Worm (Caenorhabditis elegans) whole organism, early embryonic: Measurements from ENCODE around the gene ZK546.2.
"Not testable (repeated sequence)": the region's sequence is repeated elsewhere in the genome, so short reads cannot be mapped to it uniquely, and the experiment has no call there.

Source experiments
- B0310.2 ChIP-seq: sonication (generic microtip); optimal IDR thresholded peaks from 2 replicates; lab custom pipeline; 2016; ENCODE audit warnings: mild to moderate bottlenecking, missing genetic modification characterization, missing compliant biosample characterization
- F13C5.2 ChIP-seq: sonication (generic microtip); optimal IDR thresholded peaks from 2 replicates; lab custom pipeline; 2017; ENCODE audit warnings: mild to moderate bottlenecking, missing genetic modification characterization, inconsistent platforms, missing compliant biosample characterization
- aly-1 ChIP-seq: sonication (generic microtip); optimal IDR thresholded peaks from 2 replicates; lab custom pipeline; 2016; ENCODE audit warnings: missing genetic modification characterization, missing compliant biosample characterization
- ama-1 ChIP-seq: fragments of 150-350 bp; optimal IDR thresholded peaks from 2 replicates; lab custom pipeline; 2014
- ceh-13 ChIP-seq: fragments of 200-800 bp; sonication (Bioruptor generic); optimal IDR thresholded peaks from 2 replicates; lab custom pipeline; 2018; ENCODE audit warnings: mild to moderate bottlenecking, missing genetic modification characterization, missing compliant biosample characterization
- ceh-36 ChIP-seq: sonication (generic microtip); optimal IDR thresholded peaks from 2 replicates; lab custom pipeline; 2016; ENCODE audit warnings: missing genetic modification characterization, inconsistent platforms, missing compliant biosample characterization
- ets-7 ChIP-seq: sonication (generic microtip); optimal IDR thresholded peaks from 2 replicates; lab custom pipeline; 2016; ENCODE audit warnings: missing genotype, missing genetic modification characterization, missing compliant biosample characterization
- flt-1 ChIP-seq: fragments of 200-800 bp; sonication (Bioruptor generic); IDR thresholded peaks from 2 replicates; pipeline ENCODE4 v1.3.6; 2022; ENCODE audit warnings: missing genetic modification characterization, missing compliant biosample characterization
- hmbx-1 ChIP-seq: sonication (generic microtip); optimal IDR thresholded peaks from 2 replicates; lab custom pipeline; 2016; ENCODE audit warnings: mild to moderate bottlenecking, missing genetic modification characterization, missing compliant biosample characterization
- hmg-4 ChIP-seq: fragments of 200-800 bp; sonication (Bioruptor generic); optimal IDR thresholded peaks from 2 replicates; lab custom pipeline; 2018; ENCODE audit warnings: mild to moderate bottlenecking, missing genetic modification characterization, missing compliant biosample characterization
- hnd-1 ChIP-seq: sonication (generic microtip); optimal IDR thresholded peaks from 2 replicates; lab custom pipeline; 2016; ENCODE audit warnings: missing genetic modification characterization, missing compliant biosample characterization
- pes-1 ChIP-seq: fragments of 200-800 bp; sonication (Bioruptor generic); IDR thresholded peaks from 2 replicates; pipeline ENCODE4 v1.3.6; 2022; ENCODE audit warnings: missing genetic modification reagents, missing genetic modification characterization, missing compliant biosample characterization
- scrt-1 ChIP-seq: fragments of 200-800 bp; sonication (Bioruptor generic); IDR thresholded peaks from 2 replicates; pipeline ENCODE4 v1.3.6; 2022; ENCODE audit warnings: missing genetic modification characterization, missing compliant biosample characterization
- sea-1 ChIP-seq: fragments of 200-800 bp; sonication (Bioruptor generic); conservative IDR thresholded peaks from 2 replicates; pipeline ENCODE4 v1.3.6; 2022; ENCODE audit warnings: missing genetic modification characterization, missing compliant biosample characterization
- tbx-11 ChIP-seq: fragments of 200-800 bp; sonication (Bioruptor generic); IDR thresholded peaks from 2 replicates; pipeline ENCODE4 v1.3.6; 2022; ENCODE audit warnings: missing genetic modification characterization, missing compliant biosample characterization
- tbx-37 ChIP-seq: fragments of 200-800 bp; sonication (Bioruptor generic); conservative IDR thresholded peaks from 2 replicates; pipeline ENCODE4 v1.3.6; 2022; ENCODE audit warnings: missing genetic modification reagents, missing genetic modification characterization, missing compliant biosample characterization
- tra-4 ChIP-seq: sonication (generic microtip); optimal IDR thresholded peaks from 2 replicates; lab custom pipeline; 2017; ENCODE audit warnings: missing genetic modification characterization, missing compliant biosample characterization

The ZK546.2 gene

DNA sequence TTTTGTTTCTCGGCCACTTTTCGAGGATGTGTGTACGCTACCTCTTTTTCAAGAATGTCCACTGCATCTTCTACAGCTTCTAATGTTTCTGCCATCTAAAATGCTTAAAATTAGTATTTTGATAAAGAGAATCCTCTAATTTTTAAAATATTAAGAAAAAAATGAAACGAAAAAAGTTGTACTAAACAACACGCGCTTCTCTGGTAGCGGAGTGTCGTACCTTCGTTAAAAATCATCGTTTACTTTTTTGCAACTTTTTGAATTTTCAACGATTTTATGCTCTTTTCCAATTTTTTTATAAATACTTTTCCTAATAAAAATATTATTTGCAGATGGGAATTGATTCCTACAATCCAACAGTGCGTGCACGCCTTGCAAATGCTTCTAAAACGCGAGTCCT, at the start of gene ZK546.2, which contains the start of gene gldi-11:
Gene ZK546.2, plus strand, starts transcription at position 333 of the 400 bp plus-strand sequence.
Gene gldi-11, minus strand, starts transcription at position 95 of the 400 bp plus-strand sequence.
- TF ChIP-seq tbx-11 (GFP tag; lab: Robert Waterston, UW): no peak
- TF ChIP-seq ceh-36 (tag; lab: Kevin White, UChicago): no peak
- TF ChIP-seq tra-4 (tag; lab: Kevin White, UChicago): no peak
- TF ChIP-seq pes-1 (GFP tag; lab: Robert Waterston, UW): no peak
- no peak for TF ChIP-seq scrt-1
- TF ChIP-seq sea-1: no peak
- no peak for TF ChIP-seq flt-1 (GFP tag; lab: Robert Waterston, UW)
- TF ChIP-seq B0310.2 (tag; lab: Kevin White, UChicago): no peak
- TF ChIP-seq hmg-4 (GFP tag; lab: Kevin White, UChicago): no peak
- TF ChIP-seq ceh-13: no peak
- no peak for TF ChIP-seq ets-7 (tag; lab: Kevin White, UChicago)

DNA sequence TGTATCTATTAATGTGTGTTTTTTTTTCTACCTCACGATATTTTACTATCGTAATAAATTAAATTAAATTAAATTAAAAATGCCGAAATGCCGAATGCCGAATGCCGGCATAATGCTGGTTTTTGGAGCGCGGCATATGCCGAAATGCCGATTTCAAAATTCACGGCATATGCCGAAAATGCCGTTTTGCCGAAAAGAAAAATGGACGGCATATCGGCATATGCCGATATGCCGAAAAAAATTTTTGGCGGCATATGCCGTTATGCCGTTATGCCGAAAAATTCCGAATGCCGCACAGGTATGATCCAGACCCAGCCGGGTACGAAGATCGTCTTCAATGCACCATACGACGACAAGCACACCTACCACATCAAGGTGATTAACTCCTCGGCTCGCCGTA, 47.3 kb upstream of the ZK546.2 start, which contains the start of gene msp-32:
Gene msp-32, plus strand, starts transcription at position 301 of the 400 bp plus-strand sequence.
- not testable (repeated sequence) for TF ChIP-seq tra-4 (tag; lab: Kevin White, UChicago); sea-1; hmg-4 (GFP tag; lab: Kevin White, UChicago)

DNA sequence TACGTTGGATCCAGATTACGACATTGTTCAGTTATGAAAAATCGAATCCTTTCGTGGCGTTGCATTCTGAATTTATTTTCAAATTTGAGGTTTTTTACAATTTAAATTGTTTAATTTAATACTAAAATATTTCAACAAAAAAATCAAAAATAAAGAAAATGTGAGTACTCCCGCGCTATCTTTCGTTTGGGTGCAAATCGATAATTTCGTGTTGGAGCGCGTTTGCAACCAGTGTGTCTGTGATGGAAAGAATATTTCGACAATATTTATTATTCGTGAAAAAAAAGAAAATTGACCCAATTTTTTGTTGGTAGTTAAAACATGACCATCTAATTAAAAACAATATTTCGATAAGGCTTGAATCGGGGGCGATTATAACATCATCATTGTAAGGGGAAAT, 43.8 kb upstream of the ZK546.2 start, which contains the start of gene R05F9.9:
Gene R05F9.9, minus strand, starts transcription at position 66 of the 400 bp plus-strand sequence.
- TF ChIP-seq sea-1: no peak
- no peak for TF ChIP-seq flt-1 (GFP tag; lab: Robert Waterston, UW)
- no peak for TF ChIP-seq hmbx-1
- no peak for TF ChIP-seq hmg-4 (GFP tag; lab: Kevin White, UChicago)
- TF ChIP-seq B0310.2 (tag; lab: Kevin White, UChicago): no peak

DNA sequence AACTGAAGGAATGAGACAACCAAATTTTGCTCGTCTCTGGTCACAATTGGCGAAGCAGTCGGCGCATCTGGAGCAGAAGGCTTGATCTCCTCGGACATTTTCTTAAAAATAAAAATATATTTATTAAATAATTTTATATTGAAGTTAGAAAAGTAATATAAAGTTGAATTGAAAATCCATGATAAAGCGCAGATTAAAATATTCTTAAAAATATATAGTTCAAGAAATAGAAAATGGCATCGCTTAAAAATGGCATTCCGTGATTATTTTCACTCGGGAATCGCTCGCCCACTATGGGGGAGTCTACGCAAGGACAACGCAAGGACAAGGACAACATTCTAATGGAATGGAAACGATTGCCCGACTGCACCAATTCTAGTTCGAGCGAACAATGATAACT, 42.1 kb upstream of the ZK546.2 start, which contains the start of gene sgt-1:
Gene sgt-1, minus strand, starts transcription at position 101 of the 400 bp plus-strand sequence.
- not testable (repeated sequence) for TF ChIP-seq tra-4 (tag; lab: Kevin White, UChicago); ama-1 (lab: Kevin White, UChicago); hmbx-1

DNA sequence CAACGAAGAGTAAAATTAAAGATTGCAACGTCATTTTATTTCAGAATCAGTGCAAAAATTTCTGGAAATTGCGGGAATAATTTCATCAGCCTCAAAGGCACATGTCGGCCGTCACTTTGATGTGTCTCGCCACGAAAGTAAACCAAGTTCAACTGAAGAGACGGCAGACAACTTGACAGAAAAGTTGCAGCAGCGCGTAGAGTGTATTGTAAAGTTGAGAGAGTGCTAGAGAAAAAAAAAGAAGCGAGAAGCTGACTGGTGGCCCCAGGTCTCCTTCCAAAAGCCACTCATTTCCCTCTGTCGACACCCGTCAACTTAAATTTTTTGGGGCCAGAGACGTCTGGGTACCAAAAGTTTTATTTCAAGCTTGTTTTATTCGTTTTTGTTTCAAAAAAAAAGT, 41.5 kb upstream of the ZK546.2 start:
- TF ChIP-seq ets-7 (tag; lab: Kevin White, UChicago) (no peak), F13C5.2 (tag; lab: Kevin White, UChicago) (peak; percentile 3)

DNA sequence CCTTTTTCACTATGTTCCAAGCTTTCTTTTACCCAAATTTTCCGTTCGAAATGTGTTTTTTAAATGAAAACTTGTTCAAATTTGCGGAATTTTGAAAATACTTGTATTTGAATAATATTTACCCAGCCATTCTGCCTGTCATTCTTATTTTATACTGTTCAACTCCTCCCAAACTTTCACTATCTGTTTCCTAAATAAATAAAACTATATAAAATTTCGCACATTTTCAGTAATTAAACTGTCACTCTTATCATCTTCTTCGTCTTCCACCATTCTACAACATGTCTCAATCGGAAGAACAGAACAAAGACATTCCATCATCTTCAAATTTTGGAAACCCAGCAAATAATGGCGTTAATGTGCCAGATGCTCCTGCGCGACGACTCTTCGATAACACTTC, 41.0 kb upstream of the ZK546.2 start, which contains the start of gene btbd-10:
Gene btbd-10, plus strand, starts transcription at position 231 of the 400 bp plus-strand sequence.
- no peak for TF ChIP-seq sea-1
- TF ChIP-seq ceh-36 (tag; lab: Kevin White, UChicago): no peak
- no peak for TF ChIP-seq tbx-11 (GFP tag; lab: Robert Waterston, UW)
- no peak for TF ChIP-seq flt-1 (GFP tag; lab: Robert Waterston, UW)
- TF ChIP-seq hmbx-1: no peak
- TF ChIP-seq B0310.2 (tag; lab: Kevin White, UChicago): no peak
- no peak for TF ChIP-seq ama-1 (lab: Kevin White, UChicago)
- TF ChIP-seq aly-1 (tag; lab: Kevin White, UChicago): no peak
- TF ChIP-seq pes-1 (GFP tag; lab: Robert Waterston, UW): no peak
- no peak for TF ChIP-seq scrt-1
- no peak for TF ChIP-seq hnd-1 (tag; lab: Kevin White, UChicago)

DNA sequence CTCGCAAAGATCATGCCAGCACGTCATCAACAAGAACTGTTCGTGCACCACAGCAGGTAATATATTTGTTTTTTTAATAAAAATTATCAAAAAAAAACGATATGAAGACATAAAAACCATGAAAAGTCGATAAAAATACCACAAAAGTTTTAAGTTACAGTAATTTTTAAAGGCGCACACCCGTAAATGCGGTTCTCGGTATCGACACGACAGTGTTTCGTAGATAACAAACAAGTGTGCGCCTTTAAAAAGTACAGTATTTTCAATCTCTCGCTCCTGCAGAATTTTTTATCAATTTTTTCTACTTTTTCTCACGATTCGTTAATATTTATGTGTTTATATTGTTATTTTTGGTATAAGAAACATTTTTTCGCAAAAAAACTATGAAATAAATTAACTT, 40.5 kb upstream of the ZK546.2 start:
- no peak for TF ChIP-seq hnd-1 (tag; lab: Kevin White, UChicago)
- no peak for TF ChIP-seq sea-1
- TF ChIP-seq hmbx-1: no peak
- TF ChIP-seq ama-1 (lab: Kevin White, UChicago): no peak
- TF ChIP-seq pes-1 (GFP tag; lab: Robert Waterston, UW): no peak
- no peak for TF ChIP-seq tbx-11 (GFP tag; lab: Robert Waterston, UW)
- TF ChIP-seq ceh-13: no peak
- no peak for TF ChIP-seq scrt-1
- no peak for TF ChIP-seq F13C5.2 (tag; lab: Kevin White, UChicago)
- no peak for TF ChIP-seq hmg-4 (GFP tag; lab: Kevin White, UChicago)
- no peak for TF ChIP-seq flt-1 (GFP tag; lab: Robert Waterston, UW)
- TF ChIP-seq B0310.2 (tag; lab: Kevin White, UChicago): no peak
- no peak for TF ChIP-seq aly-1 (tag; lab: Kevin White, UChicago)
- TF ChIP-seq tbx-37 (GFP tag; lab: Robert Waterston, UW): no peak
- TF ChIP-seq ceh-36 (tag; lab: Kevin White, UChicago): no peak
- no peak for TF ChIP-seq tra-4 (tag; lab: Kevin White, UChicago)
- TF ChIP-seq ets-7 (tag; lab: Kevin White, UChicago): no peak

DNA sequence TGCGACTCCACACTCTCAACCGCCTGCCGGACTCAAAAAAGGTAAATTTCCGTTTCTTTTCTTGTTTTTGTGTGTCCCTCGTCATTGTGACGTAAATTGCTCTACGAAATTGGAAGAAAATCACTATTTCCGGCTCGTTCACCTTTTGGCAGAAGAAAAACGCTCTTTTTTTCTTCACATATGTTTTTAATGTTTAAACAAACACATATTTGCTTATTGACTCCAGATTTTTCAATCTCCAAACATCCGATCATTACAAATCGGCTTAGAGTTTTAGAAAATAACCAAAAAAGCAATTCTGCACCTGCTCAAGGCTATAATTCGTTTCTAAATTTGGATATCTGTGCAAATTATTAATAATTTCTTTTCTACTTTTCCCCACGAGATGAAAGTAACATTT, 39.9 kb upstream of the ZK546.2 start:
- TF ChIP-seq tra-4 (tag; lab: Kevin White, UChicago) (no peak), hnd-1 (tag; lab: Kevin White, UChicago) (no peak), tbx-37 (GFP tag; lab: Robert Waterston, UW) (no peak), F13C5.2 (tag; lab: Kevin White, UChicago) (no peak), hmg-4 (GFP tag; lab: Kevin White, UChicago) (no peak), ets-7 (tag; lab: Kevin White, UChicago) (no peak), ceh-36 (tag; lab: Kevin White, UChicago) (no peak), hmbx-1 (no peak), pes-1 (GFP tag; lab: Robert Waterston, UW) (no peak), B0310.2 (tag; lab: Kevin White, UChicago) (no peak), aly-1 (tag; lab: Kevin White, UChicago) (no peak), flt-1 (GFP tag; lab: Robert Waterston, UW) (no peak), tbx-11 (GFP tag; lab: Robert Waterston, UW) (no peak), sea-1 (no peak), ceh-13 (no peak), ama-1 (lab: Kevin White, UChicago) (no peak), scrt-1 (no peak)
